Worm (Caenorhabditis elegans): ENCODE data around the gene F35E8.2.
"Not testable (repeated sequence)": the region's sequence is repeated elsewhere in the genome, so short reads cannot be mapped to it uniquely, and the experiment has no call there.

F35E8.2 gene

DNA sequence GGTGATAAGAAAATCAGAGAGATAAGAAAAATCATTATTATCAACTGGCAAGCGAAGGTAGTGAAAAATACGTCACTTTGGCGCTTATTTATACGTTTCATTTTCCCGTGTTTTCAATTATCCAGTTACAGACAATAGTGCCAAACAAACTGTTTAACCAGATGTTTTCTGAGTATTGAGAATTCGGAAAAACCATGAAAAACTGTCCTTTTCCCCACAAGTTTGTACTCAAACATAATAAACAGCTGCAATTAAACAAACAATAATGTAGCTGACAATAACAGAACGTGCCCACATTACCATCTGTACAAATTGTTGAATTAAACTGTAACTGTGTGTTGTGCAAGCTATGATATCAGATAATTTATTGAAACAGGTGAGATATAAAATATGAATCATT is at the start of gene F35E8.2, which contains the start of gene F35E8.1:
Gene F35E8.2, plus strand, starts transcription at position 132 of the 400 bp plus-strand sequence.
Gene F35E8.1, minus strand, starts transcription at position 101 of the 400 bp plus-strand sequence.
- TF ChIP-seq unc-62 (GFP tag; optimal IDR thresholded peaks at IDR 0.05) = not testable (repeated sequence)

DNA sequence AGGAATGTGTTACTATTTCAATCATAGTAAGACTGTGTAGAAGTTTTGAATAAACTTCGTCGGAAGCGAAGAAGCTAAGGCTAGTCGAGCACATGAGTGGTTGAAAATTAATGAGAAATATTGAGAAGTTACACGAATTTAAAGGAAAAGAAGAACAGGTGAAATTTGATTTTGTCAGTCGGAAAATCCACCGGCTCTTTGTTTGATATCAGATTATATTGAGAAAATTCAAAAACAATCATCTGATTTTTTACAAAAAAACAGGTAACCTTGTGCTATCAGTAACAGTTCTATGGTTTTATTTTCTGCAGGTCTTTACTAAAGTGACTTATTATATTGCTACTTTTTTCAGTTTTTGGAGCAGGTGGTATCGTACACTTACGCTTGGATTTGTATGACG is 47.2 kb upstream of the F35E8.2 start, which contains the start of gene srh-148:
Gene srh-148, minus strand, starts transcription at position 101 of the 400 bp plus-strand sequence.
- TF ChIP-seq unc-62 (GFP tag; optimal IDR thresholded peaks at IDR 0.05) = no peak

DNA sequence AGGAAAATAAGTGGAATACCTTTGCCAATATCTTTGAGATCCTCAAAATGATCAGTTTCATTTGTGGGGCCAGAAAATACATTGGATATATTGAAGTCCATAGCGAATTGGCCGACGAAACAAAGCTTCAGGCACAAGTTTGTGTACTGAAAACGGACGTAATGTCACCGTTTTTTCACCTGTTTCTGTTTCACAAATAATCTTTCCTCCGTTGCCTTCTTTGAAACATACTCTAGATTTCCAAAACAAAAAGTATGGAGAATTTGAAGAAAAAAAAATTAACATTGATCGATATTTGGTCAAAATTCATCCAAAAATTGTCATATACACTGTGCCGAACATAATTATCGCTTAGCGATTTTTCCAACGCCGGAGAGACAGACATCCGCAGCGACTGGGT is 42.9 kb upstream of the F35E8.2 start, which contains the start of gene srz-12:
Gene srz-12, minus strand, starts transcription at position 101 of the 400 bp plus-strand sequence.
- no peak for TF ChIP-seq unc-62 (GFP tag; optimal IDR thresholded peaks at IDR 0.05)

DNA sequence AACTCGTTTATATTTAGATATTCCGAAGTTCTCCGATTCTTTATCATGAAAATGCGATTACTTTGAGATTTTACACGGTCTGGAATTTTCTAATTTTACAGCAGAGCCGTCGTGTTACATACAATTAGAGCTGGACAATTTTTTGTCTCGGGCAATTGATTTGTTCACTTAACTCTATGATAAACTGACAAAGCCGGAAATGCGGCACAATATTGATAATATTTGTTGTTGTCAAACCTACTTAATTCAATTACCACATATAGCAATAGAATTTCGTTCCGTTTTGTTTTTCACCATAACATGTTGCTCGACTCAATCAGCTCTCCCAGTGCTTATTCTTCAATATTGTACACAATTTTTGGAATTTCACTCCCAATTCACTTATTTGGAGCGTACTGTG is 42.4 kb upstream of the F35E8.2 start, which contains the start of gene srh-299:
Gene srh-299, plus strand, starts transcription at position 301 of the 400 bp plus-strand sequence.
- TF ChIP-seq unc-62 (GFP tag; optimal IDR thresholded peaks at IDR 0.05) = no peak

DNA sequence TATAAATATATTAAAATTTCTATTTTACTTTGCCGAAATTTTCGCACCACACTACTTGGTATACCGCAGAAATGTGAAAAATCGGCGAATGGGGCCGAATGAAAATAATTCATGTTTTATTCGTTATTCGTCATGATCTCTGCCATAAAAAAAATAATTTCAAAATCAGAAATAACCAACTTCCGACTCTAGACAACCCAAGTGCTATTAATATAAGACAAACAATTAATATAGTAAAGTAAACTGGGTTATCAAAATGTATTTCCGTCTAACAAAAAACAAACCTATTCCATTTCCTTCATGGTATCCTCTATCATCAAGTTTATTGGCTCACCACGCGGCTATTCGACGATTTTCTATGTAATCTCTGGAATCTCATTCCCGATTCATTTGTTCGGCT is 39.6 kb upstream of the F35E8.2 start, which contains the start of gene srh-293:
Gene srh-293, plus strand, starts transcription at position 301 of the 400 bp plus-strand sequence.
- no peak for TF ChIP-seq unc-62 (GFP tag; optimal IDR thresholded peaks at IDR 0.05)

DNA sequence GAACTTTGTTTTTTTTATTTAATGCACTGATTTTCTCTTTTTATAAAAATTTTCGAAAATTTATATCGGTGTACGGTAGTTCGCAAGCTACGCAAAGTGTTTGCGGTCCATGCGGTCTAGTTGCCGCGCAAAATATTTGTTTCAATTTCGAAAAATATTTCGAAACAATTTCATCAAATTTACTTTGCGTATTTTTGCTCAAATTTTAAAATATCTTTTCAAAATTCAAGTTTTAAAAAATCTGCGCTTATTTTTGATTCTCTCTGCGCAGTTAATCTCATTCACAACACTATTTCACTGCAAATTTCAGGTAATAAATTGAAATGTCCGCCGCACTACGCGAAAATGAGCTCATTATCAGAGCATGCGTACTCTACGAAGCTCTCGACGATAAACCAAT is 38.1 kb upstream of the F35E8.2 start, which contains the start of gene fbxa-197:
Gene fbxa-197, plus strand, starts transcription at position 301 of the 400 bp plus-strand sequence.
- no peak for TF ChIP-seq unc-62 (GFP tag; optimal IDR thresholded peaks at IDR 0.05)

DNA sequence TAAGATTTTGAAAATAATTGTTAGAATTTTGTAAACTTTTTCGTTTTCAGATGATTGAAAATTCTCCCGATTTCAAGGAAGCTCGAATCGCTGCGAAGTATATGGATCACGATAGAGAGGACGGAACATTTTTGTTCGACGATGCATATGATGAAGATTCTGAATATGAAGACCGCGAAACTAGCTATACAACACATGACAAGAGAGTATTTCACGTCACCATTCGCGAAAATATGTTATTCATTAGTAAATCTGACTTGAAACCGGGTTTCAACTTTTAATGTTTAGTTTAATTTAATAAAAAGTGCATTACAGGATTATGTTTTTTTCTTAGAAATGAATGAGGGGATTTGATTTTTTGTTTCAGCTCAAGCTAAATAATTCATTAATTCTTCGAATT is 35.1 kb upstream of the F35E8.2 start, which contains the start of gene str-57:
Gene str-57, plus strand, starts transcription at position 301 of the 400 bp plus-strand sequence.
- TF ChIP-seq unc-62 (GFP tag; optimal IDR thresholded peaks at IDR 0.05) = no peak

DNA sequence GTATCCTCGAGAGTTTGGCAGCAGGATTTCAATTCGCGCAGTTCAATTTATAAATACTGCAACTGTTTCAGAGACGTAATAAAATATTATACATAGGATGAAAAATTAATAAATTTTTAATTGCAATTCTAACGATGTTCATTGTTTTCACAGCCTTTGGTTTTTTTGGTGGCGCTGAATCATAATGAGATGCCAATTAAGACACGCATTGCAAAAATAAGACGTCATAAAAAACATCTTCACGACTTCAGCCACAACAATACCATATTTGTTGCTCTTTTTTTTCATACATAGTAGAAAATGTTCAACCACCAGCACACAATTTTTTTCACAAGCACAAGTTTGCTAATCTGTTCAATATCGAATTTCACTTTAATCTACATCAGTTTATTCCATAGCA is 33.2 kb upstream of the F35E8.2 start, which contains the start of gene str-56:
Gene str-56, plus strand, starts transcription at position 301 of the 400 bp plus-strand sequence.
- TF ChIP-seq unc-62 (GFP tag; optimal IDR thresholded peaks at IDR 0.05) = no peak

DNA sequence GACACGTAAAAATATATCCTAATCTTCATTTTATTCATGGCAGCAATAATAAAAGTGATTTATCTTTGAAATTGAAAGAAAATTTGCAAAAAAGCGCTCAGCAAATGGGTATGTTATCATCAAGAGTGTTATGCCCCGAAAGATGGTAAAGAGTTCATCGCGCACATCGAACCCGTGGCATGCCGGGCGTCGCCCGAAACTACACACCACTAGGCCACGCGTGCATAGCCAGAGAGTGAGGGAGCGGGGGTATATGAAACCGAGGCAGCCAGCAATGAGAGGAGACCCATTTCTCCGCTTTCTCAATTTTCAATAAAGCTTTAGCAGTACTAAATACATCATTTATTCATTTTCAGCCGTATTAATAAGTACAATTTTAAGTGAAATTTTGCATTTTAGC is 31.7 kb upstream of the F35E8.2 start:
- no peak for TF ChIP-seq unc-62 (GFP tag; optimal IDR thresholded peaks at IDR 0.05)

DNA sequence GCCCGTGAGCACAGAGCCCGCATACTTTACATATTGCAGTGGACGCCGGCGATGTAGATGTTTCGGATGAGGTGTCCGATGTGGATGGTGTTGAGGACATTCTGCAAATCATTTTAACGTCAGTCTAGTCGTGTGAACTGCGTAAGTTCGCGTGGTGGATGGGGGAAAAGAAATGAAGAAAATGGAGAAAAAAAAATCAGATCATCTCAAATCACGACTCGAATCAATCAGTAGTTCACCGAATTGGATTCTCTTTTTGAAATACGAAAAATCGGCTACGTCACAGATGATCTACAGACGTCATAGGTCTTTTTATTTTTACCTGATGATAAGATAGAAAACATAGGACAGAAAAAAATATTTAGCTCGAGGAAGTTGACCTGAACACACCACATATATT is 29.2 kb upstream of the F35E8.2 start, which contains the start of gene nhr-102:
Gene nhr-102, minus strand, starts transcription at position 101 of the 400 bp plus-strand sequence.
- TF ChIP-seq unc-62 (GFP tag; optimal IDR thresholded peaks at IDR 0.05) = no peak

DNA sequence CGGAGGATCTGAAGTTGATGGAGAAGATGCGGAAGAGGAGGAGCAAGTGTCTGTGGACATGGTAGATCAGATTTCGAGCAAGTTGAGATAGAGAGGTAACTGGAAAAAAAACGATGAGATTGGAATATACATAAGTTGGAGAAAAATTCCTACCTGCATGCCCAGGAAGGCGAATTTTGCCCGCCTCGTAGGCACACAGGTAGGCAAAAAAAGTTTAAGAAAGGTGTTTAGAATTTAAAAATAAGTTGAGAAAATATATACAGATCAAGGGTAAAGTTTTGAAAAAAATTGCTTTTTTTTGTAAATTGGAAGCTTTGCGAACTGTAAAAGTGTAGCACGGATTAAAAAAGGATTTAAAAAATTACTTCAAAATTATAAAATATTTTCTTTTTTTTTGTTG is 26.0 kb upstream of the F35E8.2 start, which contains the start of gene nhr-84:
Gene nhr-84, minus strand, starts transcription at position 101 of the 400 bp plus-strand sequence.
- TF ChIP-seq unc-62 (GFP tag; optimal IDR thresholded peaks at IDR 0.05) = no peak

DNA sequence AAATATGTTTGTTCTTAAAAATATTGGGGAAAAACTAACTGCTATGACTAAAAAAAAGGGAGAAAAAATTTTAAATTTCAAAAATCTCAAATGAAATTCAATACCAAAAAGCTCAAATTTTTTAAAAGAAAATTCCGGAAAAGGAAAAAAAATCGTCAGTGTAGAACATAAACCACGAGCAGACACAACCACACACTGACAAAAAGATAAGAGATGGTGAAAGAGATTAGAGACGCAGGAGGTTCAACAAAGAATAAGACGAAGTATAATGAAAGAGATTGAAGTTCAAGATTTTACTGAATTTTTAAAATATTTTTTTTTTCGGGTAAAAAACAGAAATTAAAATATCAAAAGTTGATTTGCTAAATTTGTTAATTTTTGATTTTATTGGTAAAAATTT is 25.4 kb upstream of the F35E8.2 start:
- no peak for TF ChIP-seq unc-62 (GFP tag; optimal IDR thresholded peaks at IDR 0.05)

DNA sequence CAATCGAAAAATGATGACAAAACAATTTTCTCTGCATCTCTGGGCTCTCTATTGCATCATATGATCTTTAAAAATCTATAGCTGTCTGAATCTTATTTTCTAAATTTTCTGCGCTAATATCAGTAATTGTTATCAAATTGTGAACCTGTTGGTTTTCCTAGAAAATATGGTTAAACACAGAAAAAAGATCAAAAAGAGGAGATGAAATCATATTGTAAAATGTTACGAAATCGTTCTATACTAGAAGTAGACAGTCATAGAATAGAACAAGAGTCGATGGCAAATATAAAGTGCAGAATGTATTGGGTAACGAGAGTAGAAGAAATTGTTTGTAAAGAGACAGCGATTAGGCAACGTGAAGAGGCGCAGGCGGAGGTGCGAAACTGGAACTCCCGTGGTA is 24.8 kb upstream of the F35E8.2 start:
- no peak for TF ChIP-seq unc-62 (GFP tag; optimal IDR thresholded peaks at IDR 0.05)

DNA sequence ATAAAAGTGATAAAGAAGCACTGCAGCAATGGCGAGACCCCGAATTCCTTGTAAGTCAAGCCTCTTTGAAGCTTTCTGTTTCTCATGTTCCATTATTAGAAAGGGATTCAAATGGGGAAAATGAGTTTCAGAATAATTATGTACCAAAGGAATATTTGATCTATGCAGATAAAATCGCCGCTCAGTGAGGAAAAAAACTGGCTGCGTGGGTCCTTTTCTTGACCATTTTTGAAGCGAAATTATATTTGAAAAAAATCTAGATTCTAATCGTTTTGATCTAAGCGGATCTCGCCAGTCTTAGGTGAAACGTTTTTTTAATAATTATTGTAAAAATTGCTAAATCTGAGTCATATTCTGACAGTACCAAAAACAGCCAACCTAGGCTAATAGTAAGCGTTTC is 20.8 kb upstream of the F35E8.2 start, which contains the start of gene oac-42:
Gene oac-42, minus strand, starts transcription at position 101 of the 400 bp plus-strand sequence.
- no peak for TF ChIP-seq unc-62 (GFP tag; optimal IDR thresholded peaks at IDR 0.05)

DNA sequence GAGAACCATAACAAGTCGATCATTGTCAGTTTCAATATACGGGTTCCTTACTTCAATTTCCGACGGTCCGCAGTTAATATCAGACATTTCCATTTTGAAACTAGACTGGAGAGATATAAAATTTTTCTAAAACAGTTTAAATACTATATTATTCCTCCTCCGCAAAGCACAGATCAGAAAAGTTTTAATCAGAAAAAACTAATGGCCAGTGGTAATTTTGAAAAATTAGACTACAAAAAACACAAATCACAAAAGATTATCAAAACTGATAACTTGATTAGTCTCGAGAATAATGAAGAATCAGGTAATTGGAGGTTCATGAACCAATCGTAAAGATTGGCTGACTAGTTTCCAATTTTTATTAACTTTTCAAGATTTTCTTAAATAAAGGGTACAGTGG is 19.5 kb upstream of the F35E8.2 start, which contains the start of gene T06C12.9:
Gene T06C12.9, minus strand, starts transcription at position 101 of the 400 bp plus-strand sequence.
- no peak for TF ChIP-seq unc-62 (GFP tag; optimal IDR thresholded peaks at IDR 0.05)

DNA sequence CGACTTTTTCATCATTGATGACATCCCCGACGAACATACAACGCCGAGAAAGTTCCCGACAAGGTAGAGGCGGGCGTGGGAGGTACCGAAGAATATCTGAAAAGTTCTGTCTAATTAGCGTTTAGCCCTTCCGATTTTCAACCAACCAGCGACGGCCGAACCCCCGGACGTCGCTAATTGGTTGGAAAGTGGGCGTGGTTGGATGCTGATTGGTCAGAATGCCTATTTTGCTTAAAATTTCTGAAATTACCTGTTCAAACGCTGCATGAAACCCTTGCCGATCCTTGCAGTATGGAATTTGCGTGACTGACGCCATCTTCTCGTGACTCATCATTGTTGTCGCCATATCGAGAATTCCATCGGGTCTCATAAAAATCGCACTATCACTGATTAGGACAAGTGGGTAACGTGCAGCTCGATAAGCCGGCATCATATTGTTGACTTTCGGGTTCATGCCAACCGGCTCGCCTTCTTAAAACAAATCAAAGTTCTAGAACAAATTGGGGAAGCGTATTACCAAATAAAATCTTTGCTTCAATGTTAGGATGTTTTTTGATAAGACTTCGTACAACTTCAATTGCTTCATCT is 17.7 kb upstream of the F35E8.2 start:
- TF ChIP-seq unc-62 (GFP tag; optimal IDR thresholded peaks at IDR 0.05) = no peak

DNA sequence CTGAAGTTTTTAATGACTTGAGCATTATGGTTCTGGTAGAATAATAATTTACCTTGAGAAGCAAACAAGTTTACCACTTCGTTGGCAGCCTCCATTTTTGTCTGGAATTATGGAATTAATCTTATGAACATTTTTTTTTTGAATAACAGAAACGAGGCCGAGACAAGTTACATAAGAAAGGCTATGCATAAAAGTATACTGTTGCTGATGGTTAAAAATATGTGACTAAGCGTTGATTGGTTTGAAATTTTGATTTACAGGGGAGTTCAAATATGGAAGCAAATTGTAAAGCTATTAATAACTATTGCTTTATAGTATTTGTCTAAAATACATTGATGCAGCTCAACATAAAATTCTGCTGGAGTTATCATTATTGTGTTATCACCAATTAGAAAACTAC is 16.7 kb upstream of the F35E8.2 start, which contains the start of gene cgt-1:
Gene cgt-1, minus strand, starts transcription at position 101 of the 400 bp plus-strand sequence.
- TF ChIP-seq unc-62 (GFP tag; optimal IDR thresholded peaks at IDR 0.05) = no peak

All from whole organism, dauer.